Fruit fly (Drosophila melanogaster) whole organism: ENCODE results near the gene CG43999.

ENCODE experiments used
- Dll ChIP-seq: fragments of >200 bp; optimal IDR thresholded peaks from 2 replicates; lab custom pipeline; 2017
- usp ChIP-seq: fragments of >200 bp; optimal IDR thresholded peaks from 2 replicates; lab custom pipeline; 2017; ENCODE audit warnings: missing biosample characterization, missing genetic modification characterization, mixed read lengths

DNA sequence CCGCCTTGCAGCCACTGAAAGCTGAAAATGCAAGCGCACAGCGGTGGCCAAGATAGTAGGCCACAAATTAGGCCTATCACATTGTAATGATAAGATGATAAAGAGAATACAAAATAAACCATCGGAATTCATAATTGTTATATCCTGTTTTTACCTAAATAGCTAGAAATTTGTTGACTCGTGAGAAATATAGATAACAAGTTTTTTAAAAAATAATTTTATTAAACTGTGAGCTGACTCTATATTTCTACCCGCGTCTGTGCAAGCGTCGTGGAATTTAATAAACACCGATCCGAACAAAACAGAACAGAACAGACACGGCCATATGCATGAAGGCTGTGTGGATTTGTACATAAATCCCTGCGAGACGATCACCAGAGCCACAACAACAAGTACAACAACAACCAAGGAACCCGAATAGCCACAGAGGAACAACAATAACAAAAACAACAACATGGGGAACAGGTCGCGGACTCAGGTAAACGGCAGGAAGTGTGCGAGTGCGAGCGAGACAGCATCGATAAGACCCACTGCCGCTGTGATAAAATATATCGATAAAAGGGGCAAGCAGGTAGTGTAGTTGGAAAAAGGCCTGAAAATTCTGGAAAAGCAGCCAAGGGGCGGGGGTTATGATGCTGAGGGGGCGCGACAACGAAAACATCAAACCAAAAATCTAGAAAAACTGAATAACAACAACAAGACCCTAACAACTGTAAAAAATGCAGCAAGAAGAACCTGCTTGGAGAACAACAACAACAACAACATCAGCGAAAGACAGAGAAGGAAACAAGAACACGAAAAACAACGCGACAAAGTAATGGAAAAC lies 42.3 kb downstream of the CG43999 start:
- TF ChIP-seq usp (no peak), Dll (lab: Kevin White, UChicago) (no peak)
